Worm (Caenorhabditis elegans): ENCODE results near the gene C23G10.10.

ce11 chrIII:6245728-6246127, 31.9 kb upstream of the C23G10.10 start, which contains the start of gene bcas-2:
- TF ChIP-seq hnd-1 (tag; optimal IDR thresholded peaks at IDR 0.05) (no peak), ama-1 (optimal IDR thresholded peaks at IDR 0.05) (no peak), pes-1 (GFP tag; IDR thresholded peaks at IDR 0.05) (no peak), sea-1 (GFP tag; conservative IDR thresholded peaks at IDR 0.05) (no peak), F13C5.2 (tag; optimal IDR thresholded peaks at IDR 0.05) (no peak), flt-1 (GFP tag; IDR thresholded peaks at IDR 0.05) (no peak)
